Fruit fly (Drosophila melanogaster) whole organism, embryonic: ENCODE results near the gene hook.

Experiments used
- Atf6 ChIP-seq: fragments of 200-800 bp; sonication (Bioruptor generic); IDR thresholded peaks from 2 replicates; pipeline ENCODE4 v1.3.6; 2022; ENCODE audit warnings: missing biosample characterization, missing genetic modification characterization
- Awh ChIP-seq: fragments of 200-800 bp; sonication (Bioruptor generic); IDR thresholded peaks from 2 replicates; pipeline ENCODE4, ENCODE4 v1.3.6; 2022; ENCODE audit warnings: missing biosample characterization, missing genetic modification characterization
- BEAF-32 ChIP-seq: fragments of 200-800 bp; sonication (Bioruptor generic); optimal IDR thresholded peaks from 3 replicates; lab custom pipeline; 2017; ENCODE audit warnings: missing biosample characterization, missing genetic modification characterization, mild to moderate bottlenecking, moderate library complexity, missing genetic modification reagents
- CG10565 ChIP-seq: fragments of 200-800 bp; sonication (Bioruptor generic); optimal IDR thresholded peaks from 3 replicates; lab custom pipeline; 2016; ENCODE audit warnings: missing biosample characterization, mild to moderate bottlenecking, missing genetic modification characterization
- CG11723 ChIP-seq: fragments of 200-800 bp; sonication (Bioruptor generic); optimal IDR thresholded peaks from 2 replicates; lab custom pipeline; 2017; ENCODE audit warnings: missing biosample characterization, mild to moderate bottlenecking, missing genetic modification characterization
- CG12744 ChIP-seq: fragments of 200-800 bp; sonication (Bioruptor generic); optimal IDR thresholded peaks from 2 replicates; lab custom pipeline; 2016; ENCODE audit warnings: missing biosample characterization, missing genetic modification characterization
- CG13624 ChIP-seq: fragments of 200-800 bp; sonication (Bioruptor generic); optimal IDR thresholded peaks from 2 replicates; lab custom pipeline; 2016; ENCODE audit warnings: missing biosample characterization, missing genetic modification characterization
- CG15073 ChIP-seq: fragments of 200-800 bp; sonication (Bioruptor generic); optimal IDR thresholded peaks from 2 replicates; lab custom pipeline; 2016; ENCODE audit warnings: missing biosample characterization, missing genetic modification characterization
- CG15514 ChIP-seq: fragments of 200-800 bp; sonication (Bioruptor generic); optimal IDR thresholded peaks from 3 replicates; lab custom pipeline; 2017; ENCODE audit warnings: missing biosample characterization, missing genetic modification characterization, mild to moderate bottlenecking, moderate library complexity, missing genetic modification reagents
- CG15696 ChIP-seq: fragments of 200-800 bp; sonication (Bioruptor generic); optimal IDR thresholded peaks from 2 replicates; lab custom pipeline; 2019; ENCODE audit warnings: missing biosample characterization, mild to moderate bottlenecking, missing genetic modification characterization, moderate library complexity
- CG16815 ChIP-seq: fragments of 200-800 bp; sonication (Bioruptor generic); optimal IDR thresholded peaks from 3 replicates; lab custom pipeline; 2017; ENCODE audit warnings: missing biosample characterization, mild to moderate bottlenecking, missing genetic modification characterization
- CG17385 ChIP-seq: fragments of 200-800 bp; sonication (Bioruptor generic); optimal IDR thresholded peaks from 3 replicates; lab custom pipeline; 2018; ENCODE audit warnings: missing biosample characterization, mild to moderate bottlenecking, missing genetic modification characterization
- CG1792 ChIP-seq: fragments of 200-800 bp; sonication (Bioruptor generic); optimal IDR thresholded peaks from 2 replicates; lab custom pipeline; 2016; ENCODE audit warnings: missing biosample characterization, missing genetic modification characterization
- CG2712 ChIP-seq: fragments of 200-800 bp; optimal IDR thresholded peaks from 3 replicates; lab custom pipeline; 2019; ENCODE audit warnings: missing biosample characterization, mild to moderate bottlenecking, missing genetic modification characterization, moderate library complexity
- CG2889 ChIP-seq: fragments of 200-800 bp; sonication (Bioruptor generic); IDR thresholded peaks from 3 replicates; pipeline ENCODE4 v1.3.6; 2022; ENCODE audit warnings: missing biosample characterization, missing genetic modification characterization
- CG4360 ChIP-seq: fragments of 200-800 bp; sonication (Bioruptor generic); IDR thresholded peaks from 2 replicates; pipeline ENCODE4 v1.3.6; 2022; ENCODE audit warnings: missing biosample characterization, missing genetic modification characterization
- CG5953 ChIP-seq: fragments of 200-800 bp; sonication (Bioruptor generic); IDR thresholded peaks from 2 replicates; pipeline ENCODE4 v1.3.6; 2022; ENCODE audit warnings: missing biosample characterization, missing genetic modification characterization
- CG6254 ChIP-seq: fragments of 200-800 bp; sonication (Bioruptor generic); optimal IDR thresholded peaks from 3 replicates; lab custom pipeline; 2017; ENCODE audit warnings: mild to moderate bottlenecking, missing biosample characterization, missing genetic modification reagents, missing genetic modification characterization
- CG6272 ChIP-seq: fragments of 200-800 bp; sonication (Bioruptor generic); IDR thresholded peaks from 2 replicates; pipeline ENCODE4 v1.3.6; 2022; ENCODE audit warnings: missing biosample characterization, missing genetic modification characterization
- CG7556 ChIP-seq: fragments of 200-800 bp; sonication (Bioruptor generic); optimal IDR thresholded peaks from 2 replicates; lab custom pipeline; 2017; ENCODE audit warnings: missing biosample characterization, mild to moderate bottlenecking, missing genetic modification characterization
- CG9215 ChIP-seq: fragments of 200-800 bp; sonication (Bioruptor generic); IDR thresholded peaks from 2 replicates; pipeline ENCODE4 v1.3.6; 2022; ENCODE audit warnings: missing biosample characterization, missing genetic modification characterization
- Dfd ChIP-seq, 2 experiments: fragments of >200 bp; optimal IDR thresholded peaks; 2 replicates each; lab custom pipeline; 2017; ENCODE audit warnings: missing biosample characterization in 2 of 2, missing genetic modification characterization in 2 of 2
- Dref ChIP-seq: fragments of 200-800 bp; sonication (Bioruptor generic); IDR thresholded peaks from 2 replicates; pipeline ENCODE4 v1.3.6; 2022; ENCODE audit warnings: missing biosample characterization, missing genetic modification characterization
- Gsc ChIP-seq: fragments of 200-800 bp; sonication (Bioruptor generic); IDR thresholded peaks from 2 replicates; pipeline ENCODE4 v1.3.6; 2022; ENCODE audit warnings: missing biosample characterization, missing genetic modification characterization
- Hr3 ChIP-seq: fragments of 200-800 bp; sonication (Bioruptor generic); optimal IDR thresholded peaks from 3 replicates; lab custom pipeline; 2016; ENCODE audit warnings: missing biosample characterization, missing genetic modification characterization
- Mad ChIP-seq: fragments of 200-800 bp; sonication (Bioruptor generic); optimal IDR thresholded peaks from 2 replicates; lab custom pipeline; 2016; ENCODE audit warnings: missing biosample characterization, missing genetic modification characterization
- Tbp ChIP-seq: fragments of >200 bp; optimal IDR thresholded peaks from 2 replicates; lab custom pipeline; 2018; ENCODE audit warnings: missing biosample characterization, missing genetic modification characterization
- Xbp1 ChIP-seq: fragments of 200-800 bp; sonication (Bioruptor generic); optimal IDR thresholded peaks from 3 replicates; lab custom pipeline; 2016; ENCODE audit warnings: missing biosample characterization, mild to moderate bottlenecking, missing genetic modification characterization
- abd-A ChIP-seq: fragments of 200-800 bp; sonication (Bioruptor generic); optimal IDR thresholded peaks from 3 replicates; lab custom pipeline; 2019; ENCODE audit warnings: missing biosample characterization, mild to moderate bottlenecking, missing genetic modification characterization, moderate library complexity
- ac ChIP-seq: fragments of 200-800 bp; sonication (Bioruptor generic); optimal IDR thresholded peaks from 3 replicates; lab custom pipeline; 2017; ENCODE audit warnings: missing biosample characterization, mild to moderate bottlenecking, missing genetic modification characterization
- al ChIP-seq: fragments of 200-800 bp; sonication (Bioruptor generic); IDR thresholded peaks from 2 replicates; pipeline ENCODE4 v1.3.6; 2022; ENCODE audit warnings: missing biosample characterization, missing genetic modification characterization
- cas ChIP-seq: fragments of 200-800 bp; sonication (Bioruptor generic); IDR thresholded peaks from 2 replicates; pipeline ENCODE4 v1.3.6; 2022; ENCODE audit warnings: missing biosample characterization, missing genetic modification characterization
- crc ChIP-seq: fragments of 200-800 bp; sonication (Bioruptor generic); optimal IDR thresholded peaks from 2 replicates; lab custom pipeline; 2016; ENCODE audit warnings: missing biosample characterization, missing genetic modification characterization
- en ChIP-seq: fragments of 200-800 bp; sonication (Bioruptor generic); optimal IDR thresholded peaks from 2 replicates; lab custom pipeline; 2016; ENCODE audit warnings: missing biosample characterization, missing genetic modification characterization
- grau ChIP-seq: fragments of 200-800 bp; optimal IDR thresholded peaks from 3 replicates; lab custom pipeline; 2019; ENCODE audit warnings: missing biosample characterization, mild to moderate bottlenecking, missing genetic modification characterization, moderate library complexity
- grn ChIP-seq: fragments of 200-800 bp; sonication (Bioruptor generic); optimal IDR thresholded peaks from 3 replicates; lab custom pipeline; 2017; ENCODE audit warnings: missing biosample characterization, missing genetic modification characterization
- gsb ChIP-seq: fragments of 200-800 bp; sonication (Bioruptor generic); IDR thresholded peaks from 2 replicates; pipeline ENCODE4 v1.3.6; 2022; ENCODE audit warnings: missing biosample characterization, missing genetic modification characterization
- h ChIP-seq: fragments of >200 bp; optimal IDR thresholded peaks from 2 replicates; lab custom pipeline; 2017
- hb ChIP-seq: fragments of 200-800 bp; sonication (Bioruptor generic); IDR thresholded peaks from 3 replicates; pipeline ENCODE4 v1.3.6; 2022; ENCODE audit warnings: missing biosample characterization, missing genetic modification characterization; ENCODE audit not compliant: partially characterized antibody
- hth ChIP-seq: fragments of >200 bp; optimal IDR thresholded peaks from 2 replicates; lab custom pipeline; 2017; ENCODE audit warnings: inconsistent platforms
- lbe ChIP-seq: fragments of 200-800 bp; sonication (Bioruptor generic); optimal IDR thresholded peaks from 2 replicates; lab custom pipeline; 2016; ENCODE audit warnings: missing biosample characterization, mild to moderate bottlenecking, missing genetic modification characterization
- luna ChIP-seq: fragments of 200-800 bp; sonication (Bioruptor generic); optimal IDR thresholded peaks from 2 replicates; lab custom pipeline; 2016; ENCODE audit warnings: missing biosample characterization, missing genetic modification characterization
- nmo ChIP-seq: fragments of 200-800 bp; sonication (Bioruptor generic); optimal IDR thresholded peaks from 2 replicates; lab custom pipeline; 2018; ENCODE audit warnings: missing biosample characterization, mild to moderate bottlenecking, missing genetic modification characterization, moderate library complexity
- odd ChIP-seq: fragments of 200-800 bp; sonication (Bioruptor generic); optimal IDR thresholded peaks from 2 replicates; lab custom pipeline; 2017; ENCODE audit warnings: missing biosample characterization, mild to moderate bottlenecking, missing genetic modification characterization
- pita ChIP-seq: fragments of 200-800 bp; sonication (Bioruptor generic); optimal IDR thresholded peaks from 2 replicates; lab custom pipeline; 2017; ENCODE audit warnings: missing biosample characterization, mild to moderate bottlenecking, missing genetic modification characterization
- sna ChIP-seq: fragments of 200-800 bp; sonication (Bioruptor generic); IDR thresholded peaks from 2 replicates; pipeline ENCODE4 v1.3.6; 2022; ENCODE audit warnings: missing biosample characterization, missing genetic modification characterization; ENCODE audit not compliant: partially characterized antibody
- stwl ChIP-seq: fragments of 200-800 bp; sonication (Bioruptor generic); optimal IDR thresholded peaks from 3 replicates; lab custom pipeline; 2018; ENCODE audit warnings: missing biosample characterization, mild to moderate bottlenecking, missing genetic modification characterization, moderate library complexity
- trem ChIP-seq: fragments of 200-800 bp; optimal IDR thresholded peaks from 3 replicates; lab custom pipeline; 2019; ENCODE audit warnings: missing biosample characterization, mild to moderate bottlenecking, missing genetic modification characterization, moderate library complexity
- unc-4 ChIP-seq: fragments of 200-800 bp; sonication (Bioruptor generic); IDR thresholded peaks from 2 replicates; pipeline ENCODE4 v1.3.6; 2022; ENCODE audit warnings: missing biosample characterization, missing genetic modification characterization; ENCODE audit not compliant: partially characterized antibody
- wek ChIP-seq: fragments of 200-800 bp; sonication (Bioruptor generic); optimal IDR thresholded peaks from 3 replicates; lab custom pipeline; 2018; ENCODE audit warnings: missing biosample characterization, mild to moderate bottlenecking, missing genetic modification characterization, moderate library complexity

Gene hook

dm6 chr2L:18987078-18987895 lies 46.0 kb downstream of the hook start, which contains the start of the genes Swip-1 and EMC5:
Gene Swip-1, minus strand, starts transcription at chr2L:18987280.
Gene EMC5, plus strand, starts transcription at chr2L:18987707.
- TF ChIP-seq Awh (GFP tag; lab: Robert Waterston, UW): peak; percentile 51; the same call in 1 of the 2 replicates
- peak; percentile 19 for TF ChIP-seq CG6254 (GFP tag; lab: Kevin White, UChicago)
- no peak for TF ChIP-seq Gsc
- 0 out of 2 replicates have a peak, but pooled peaks have one; percentile 17 for TF ChIP-seq CG4360
- TF ChIP-seq odd (GFP tag; lab: Kevin White, UChicago): no peak
- TF ChIP-seq CG10565 (GFP tag; lab: Kevin White, UChicago): no peak
- TF ChIP-seq BEAF-32: peak; percentile 74
- peak; percentile 60 for TF ChIP-seq trem (tag; lab: Kevin White, UChicago)
- TF ChIP-seq pita (GFP tag; lab: Kevin White, UChicago): no peak
- TF ChIP-seq CG2712 (tag; lab: Kevin White, UChicago): peak; percentile 80
- no peak for TF ChIP-seq grn (GFP tag; lab: Kevin White, UChicago)
- TF ChIP-seq Dref (GFP tag; lab: Robert Waterston, UW): no peak
- TF ChIP-seq sna (GFP tag; lab: Robert Waterston, UW): 0 out of 2 replicates have a peak, but pooled peaks have one; percentile 53
- TF ChIP-seq crc: no peak
- no peak for TF ChIP-seq Dfd (GFP tag; optimal IDR thresholded peaks at IDR 0.05; lab: Kevin White, UChicago)
- TF ChIP-seq CG7556: peak; percentile 62
- no peak for TF ChIP-seq wek (GFP tag; lab: Kevin White, UChicago)
- no peak for TF ChIP-seq Tbp (GFP tag; lab: Kevin White, UChicago)
- peak; percentile 27 for TF ChIP-seq stwl (tag; lab: Kevin White, UChicago)
- no peak for TF ChIP-seq gsb (GFP tag; lab: Robert Waterston, UW)
- peak; percentile 11 for TF ChIP-seq CG13624 (GFP tag; lab: Kevin White, UChicago)
- TF ChIP-seq CG6272: peak; percentile 51
- peak; percentile 58; the same call in 1 of the 2 replicates for TF ChIP-seq unc-4 (GFP tag; lab: Robert Waterston, UW)
- TF ChIP-seq CG9215 (GFP tag; lab: Robert Waterston, UW): peak; percentile 56
- no peak for TF ChIP-seq en
- TF ChIP-seq abd-A (tag; lab: Kevin White, UChicago): no peak
- peak; percentile 77 for TF ChIP-seq grau (tag; lab: Kevin White, UChicago)
- peak; percentile 30 for TF ChIP-seq CG17385 (GFP tag; lab: Kevin White, UChicago)
- TF ChIP-seq cas (GFP tag; lab: Robert Waterston, UW): 0 out of 2 replicates have a peak, but pooled peaks have one; percentile 5
- peak; percentile 86 for TF ChIP-seq nmo (GFP tag; lab: Kevin White, UChicago)
- TF ChIP-seq CG11723 (GFP tag; lab: Kevin White, UChicago): peak; percentile 28
- TF ChIP-seq CG1792 (GFP tag; lab: Kevin White, UChicago): no peak
- no peak for TF ChIP-seq CG5953 (GFP tag; lab: Robert Waterston, UW)
- peak; percentile 47 for TF ChIP-seq CG15514 (GFP tag; lab: Kevin White, UChicago)
- no peak for TF ChIP-seq hth (lab: Kevin White, UChicago)
- TF ChIP-seq CG15696 (tag; lab: Kevin White, UChicago): peak; percentile 60
- TF ChIP-seq luna (GFP tag; lab: Kevin White, UChicago): no peak
- TF ChIP-seq CG15073 (GFP tag; lab: Kevin White, UChicago): no peak
- TF ChIP-seq Atf6 (GFP tag; lab: Robert Waterston, UW): no peak
- TF ChIP-seq CG16815 (GFP tag; lab: Kevin White, UChicago): peak; percentile 48
- TF ChIP-seq Mad (GFP tag; lab: Kevin White, UChicago): no peak
- TF ChIP-seq h: no peak
- TF ChIP-seq Hr3 (GFP tag; lab: Kevin White, UChicago): peak; percentile 77
- TF ChIP-seq CG12744 (GFP tag; lab: Kevin White, UChicago): no peak
- peak; percentile 73 for TF ChIP-seq Xbp1 (GFP tag; lab: Kevin White, UChicago)
- TF ChIP-seq al (GFP tag; lab: Robert Waterston, UW): peak; percentile 42; the same call in 1 of the 2 replicates
- peak; percentile 42; the same call in 1 of the 3 replicates for TF ChIP-seq hb (GFP tag; lab: Robert Waterston, UW)
- no peak for TF ChIP-seq CG2889 (GFP tag; lab: Robert Waterston, UW)
- no peak for TF ChIP-seq lbe
- TF ChIP-seq ac (GFP tag; lab: Kevin White, UChicago): no peak
